Worm (Caenorhabditis elegans) whole organism, L3 larva: Measurements from ENCODE around the gene plp-1.

Experiments used
- ama-1 ChIP-seq: fragments of 150-350 bp; optimal IDR thresholded peaks from 2 replicates; lab custom pipeline; 2018
- egl-27 ChIP-seq: sonication (generic microtip); optimal IDR thresholded peaks from 4 replicates; lab custom pipeline; 2017; ENCODE audit warnings: missing biosample characterization, missing genetic modification reagents, missing genetic modification characterization
- elt-2 ChIP-seq: sonication (generic microtip); optimal IDR thresholded peaks from 2 replicates; lab custom pipeline; 2016; ENCODE audit warnings: missing genetic modification reagents, mild to moderate bottlenecking, missing genetic modification characterization, missing compliant biosample characterization
- lsy-12 ChIP-seq: sonication (generic microtip); optimal IDR thresholded peaks from 2 replicates; lab custom pipeline; 2016; ENCODE audit warnings: mild to moderate bottlenecking, missing genetic modification characterization, missing compliant biosample characterization
- nhr-237 ChIP-seq: fragments of 150-350 bp; optimal IDR thresholded peaks from 2 replicates; lab custom pipeline; 2014; ENCODE audit warnings: missing biosample characterization, missing genetic modification characterization
- nhr-28 ChIP-seq: fragments of 150-350 bp; optimal IDR thresholded peaks from 2 replicates; lab custom pipeline; 2014; ENCODE audit warnings: missing biosample characterization, missing genetic modification characterization
- pha-4 ChIP-seq: fragments of 150-350 bp; optimal IDR thresholded peaks from 2 replicates; lab custom pipeline; 2014; ENCODE audit warnings: missing biosample characterization, missing genetic modification reagents, missing genetic modification characterization
- sea-2 ChIP-seq: fragments of 150-350 bp; sonication (generic microtip); optimal IDR thresholded peaks from 4 replicates; lab custom pipeline; 2014; ENCODE audit warnings: missing biosample characterization, missing genetic modification reagents, missing genetic modification characterization
- skn-1 ChIP-seq: fragments of 150-350 bp; optimal IDR thresholded peaks from 2 replicates; lab custom pipeline; 2014; ENCODE audit warnings: missing biosample characterization, missing genetic modification characterization
- unc-62 ChIP-seq: fragments of 150-350 bp; sonication (generic microtip); optimal IDR thresholded peaks from 4 replicates; lab custom pipeline; 2014; ENCODE audit warnings: missing biosample characterization, missing genetic modification reagents, missing genetic modification characterization
- ztf-11 ChIP-seq: fragments of 150-350 bp; optimal IDR thresholded peaks from 2 replicates; lab custom pipeline; 2014; ENCODE audit warnings: missing biosample characterization, missing genetic modification characterization

- no peak for TF ChIP-seq unc-62 (GFP tag; lab: Kevin White, UChicago)
- no peak for TF ChIP-seq lsy-12 (tag; lab: Kevin White, UChicago)
- TF ChIP-seq sea-2: no peak
- no peak for TF ChIP-seq egl-27 (tag; lab: Kevin White, UChicago)
- TF ChIP-seq ama-1: no peak
- no peak for TF ChIP-seq nhr-28 (tag; lab: Kevin White, UChicago)
- no peak for TF ChIP-seq pha-4 (tag; lab: Kevin White, UChicago)
- TF ChIP-seq elt-2: no peak
- no peak for TF ChIP-seq skn-1 (tag; lab: Kevin White, UChicago)
- TF ChIP-seq nhr-237 (tag; lab: Kevin White, UChicago): no peak
- TF ChIP-seq ztf-11: no peak
These were observed 13.7 kb downstream of the plp-1 start for ce11 chrIV:7646861-7647260.
